Worm (Caenorhabditis elegans) whole organism, mixed stage, embryonic: ENCODE measurements around the gene ptp-5.1.

Source experiments
- nhr-76 ChIP-seq: sonication (generic microtip); optimal IDR thresholded peaks from 2 replicates; lab custom pipeline; 2017; ENCODE audit warnings: missing biosample characterization, missing genetic modification characterization
- pha-4 ChIP-seq: fragments of 150-350 bp; optimal IDR thresholded peaks from 2 replicates; lab custom pipeline; 2018; ENCODE audit warnings: missing biosample characterization, missing genetic modification reagents, missing genetic modification characterization
- snpc-4 ChIP-seq: fragments of 150-350 bp; optimal IDR thresholded peaks from 2 replicates; lab custom pipeline; 2014; ENCODE audit warnings: missing biosample characterization, missing genetic modification characterization
- zip-8 ChIP-seq: fragments of 150-350 bp; optimal IDR thresholded peaks from 2 replicates; lab custom pipeline; 2014; ENCODE audit warnings: missing biosample characterization, missing genetic modification characterization

ce11 chrIV:5152391-5152790 is 13.7 kb upstream of the ptp-5.1 start, which contains the start of gene soc-2:
- TF ChIP-seq zip-8 (tag; lab: Kevin White, UChicago) (no peak), snpc-4 (no peak), nhr-76 (tag; lab: Kevin White, UChicago) (no peak), pha-4 (tag; lab: Kevin White, UChicago) (no peak)
